Fruit fly (Drosophila melanogaster): Measurements from ENCODE around the gene CG32985.

CG32985 gene

dm6 chr2L:8962254-8962653 lies at the start of gene CG32985, which contains the start of gene CG9525:
Gene CG32985, plus strand, starts transcription at chr2L:8962533.
Gene CG9525, minus strand, starts transcription at chr2L:8962354.
- no peak for TF ChIP-seq CG9139 (GFP tag; optimal IDR thresholded peaks at IDR 0.05)
- TF ChIP-seq Ets21C (GFP tag; optimal IDR thresholded peaks at IDR 0.05), result no peak
- TF ChIP-seq Smox (GFP tag; optimal IDR thresholded peaks at IDR 0.05), result no peak
- TF ChIP-seq CG8119 (GFP tag; IDR thresholded peaks at IDR 0.05), result no peak
- no peak for TF ChIP-seq svp (GFP tag)
- TF ChIP-seq Ets96B (tag; optimal IDR thresholded peaks at IDR 0.05), result no peak
- no peak for TF ChIP-seq CG15336 (GFP tag; IDR thresholded peaks at IDR 0.05)
- no peak for TF ChIP-seq dac (GFP tag; optimal IDR thresholded peaks at IDR 0.05)
- no peak for TF ChIP-seq Sox102F (GFP tag; optimal IDR thresholded peaks at IDR 0.05)
- no peak for TF ChIP-seq CG16779 (tag; optimal IDR thresholded peaks at IDR 0.05)
- TF ChIP-seq ss (GFP tag; optimal IDR thresholded peaks at IDR 0.05), result no peak
- no peak for TF ChIP-seq esn (GFP tag; optimal IDR thresholded peaks at IDR 0.05)
- TF ChIP-seq CG4318 (GFP tag; optimal IDR thresholded peaks at IDR 0.05), result no peak
- TF ChIP-seq CG11902 (GFP tag; optimal IDR thresholded peaks at IDR 0.05), result no peak

- TF ChIP-seq Blimp-1 (GFP tag; optimal IDR thresholded peaks at IDR 0.05) (no peak), dsx (GFP tag; optimal IDR thresholded peaks at IDR 0.05; ENCODE audit: poor library complexity, severe bottlenecking) (no peak), ss (GFP tag; optimal IDR thresholded peaks at IDR 0.05) (peak in 1 of 2 experiments; percentile 64), CG3032 (tag; optimal IDR thresholded peaks at IDR 0.05) (no peak), CG1621 (tag; optimal IDR thresholded peaks at IDR 0.05) (peak; percentile 53)
Measured at dm6 chr2L:8915709-8916108, 46.6 kb upstream of the CG32985 start.

dm6 chr2L:8919638-8920037 lies 42.7 kb upstream of the CG32985 start:
- TF ChIP-seq Gug (GFP tag; IDR thresholded peaks at IDR 0.05), result 0 out of 2 replicates have a peak, but pooled peaks have one; percentile 32
- peak; percentile 33 for TF ChIP-seq Eip75B (GFP tag; optimal IDR thresholded peaks at IDR 0.05)
- peak; percentile 57 for TF ChIP-seq achi (GFP tag; optimal IDR thresholded peaks at IDR 0.05)
- peak; percentile 62 for TF ChIP-seq spab (GFP tag; optimal IDR thresholded peaks at IDR 0.05)
- TF ChIP-seq CG6854 (GFP tag; optimal IDR thresholded peaks at IDR 0.05), result no peak
- no peak for TF ChIP-seq svp (GFP tag)
- TF ChIP-seq CG6808 (GFP tag; optimal IDR thresholded peaks at IDR 0.05), result peak; percentile 70
- TF ChIP-seq dac (GFP tag; optimal IDR thresholded peaks at IDR 0.05), result peak; percentile 2
- no peak for TF ChIP-seq Eip93F (GFP tag; optimal IDR thresholded peaks at IDR 0.05)
- no peak for TF ChIP-seq fd85E (GFP tag; optimal IDR thresholded peaks at IDR 0.05)
- TF ChIP-seq Hr38 (GFP tag; optimal IDR thresholded peaks at IDR 0.05), result no peak
- no peak for TF ChIP-seq esn (GFP tag; optimal IDR thresholded peaks at IDR 0.05)
- TF ChIP-seq ss (GFP tag; optimal IDR thresholded peaks at IDR 0.05), result peak in 1 of 2 experiments; percentile 38
- TF ChIP-seq dsx (GFP tag; optimal IDR thresholded peaks at IDR 0.05; ENCODE audit: poor library complexity, severe bottlenecking), result peak; percentile 50
- no peak for TF ChIP-seq net (GFP tag; optimal IDR thresholded peaks at IDR 0.05)
- TF ChIP-seq CG9139 (GFP tag; optimal IDR thresholded peaks at IDR 0.05), result no peak
- TF ChIP-seq Sox102F (GFP tag; optimal IDR thresholded peaks at IDR 0.05), result no peak
- TF ChIP-seq CG6792 (GFP tag; optimal IDR thresholded peaks at IDR 0.05), result peak; percentile 14
- TF ChIP-seq OdsH (GFP tag; optimal IDR thresholded peaks at IDR 0.05), result peak; percentile 53
- TF ChIP-seq salr (GFP tag; optimal IDR thresholded peaks at IDR 0.05), result peak; percentile 26 to 29
- TF ChIP-seq Lpt (GFP tag; optimal IDR thresholded peaks at IDR 0.05), result peak; percentile 49
- TF ChIP-seq CG10669 (GFP tag; optimal IDR thresholded peaks at IDR 0.05), result peak; percentile 74
- TF ChIP-seq Hr4 (GFP tag; optimal IDR thresholded peaks at IDR 0.05), result peak; percentile 50
- peak; percentile 25 for TF ChIP-seq CG11762 (GFP tag; optimal IDR thresholded peaks at IDR 0.05; ENCODE audit: insufficient read depth)
- TF ChIP-seq CG3032 (tag; optimal IDR thresholded peaks at IDR 0.05), result peak; percentile 72
- TF ChIP-seq CG11294 (GFP tag; IDR thresholded peaks at IDR 0.05), result 0 out of 2 replicates have a peak, but pooled peaks have one; percentile 28
- TF ChIP-seq Ets21C (GFP tag; optimal IDR thresholded peaks at IDR 0.05), result no peak
- peak; percentile 45; the same call in 2 of the 3 replicates for TF ChIP-seq CG6163 (GFP tag; IDR thresholded peaks at IDR 0.05)
- TF ChIP-seq Ets96B (tag; optimal IDR thresholded peaks at IDR 0.05), result peak; percentile 42
- peak; percentile 38 for TF ChIP-seq CG3919 (GFP tag; optimal IDR thresholded peaks at IDR 0.05)
- peak; percentile 25 for TF ChIP-seq CG1621 (tag; optimal IDR thresholded peaks at IDR 0.05)
- TF ChIP-seq fd59A (GFP tag; optimal IDR thresholded peaks at IDR 0.05), result peak; percentile 64
- peak; percentile 53 for TF ChIP-seq Sox14 (GFP tag; optimal IDR thresholded peaks at IDR 0.05)
- peak; percentile 23 for TF ChIP-seq CG8632 (GFP tag; optimal IDR thresholded peaks at IDR 0.05)
- peak; percentile 54 for TF ChIP-seq acj6 (GFP tag; optimal IDR thresholded peaks at IDR 0.05)
- TF ChIP-seq CG8119 (GFP tag; IDR thresholded peaks at IDR 0.05), result peak; percentile 65
- TF ChIP-seq CG34406 (GFP tag; optimal IDR thresholded peaks at IDR 0.05), result peak; percentile 14
- TF ChIP-seq pdm3 (GFP tag; optimal IDR thresholded peaks at IDR 0.05), result peak; percentile 67
- peak; percentile 91 for TF ChIP-seq Eip78C (GFP tag)
- TF ChIP-seq CG32006 (GFP tag; optimal IDR thresholded peaks at IDR 0.05), result peak; percentile 76
